Fruit fly (Drosophila melanogaster) whole organism, embryonic: Measurements from ENCODE around the gene mora.
A peak's percentile ranks its signal among the peaks of the same experiment; 100 is the strongest.

Source experiments
- ATbp ChIP-seq: fragments of 200-800 bp; sonication (Bioruptor generic); optimal IDR thresholded peaks from 2 replicates; lab custom pipeline; 2017; ENCODE audit warnings: missing biosample characterization, mild to moderate bottlenecking, missing genetic modification characterization, missing genetic modification reagents
- Antp ChIP-seq: fragments of 200-800 bp; sonication (Bioruptor generic); optimal IDR thresholded peaks from 3 replicates; lab custom pipeline; 2016; ENCODE audit warnings: missing biosample characterization, missing genetic modification characterization
- Awh ChIP-seq: fragments of 200-800 bp; sonication (Bioruptor generic); IDR thresholded peaks from 2 replicates; pipeline ENCODE4, ENCODE4 v1.3.6; 2022; ENCODE audit warnings: missing biosample characterization, missing genetic modification characterization
- Bteb2 ChIP-seq: fragments of 200-800 bp; sonication (Bioruptor generic); optimal IDR thresholded peaks from 2 replicates; lab custom pipeline; 2016; ENCODE audit warnings: missing biosample characterization, missing genetic modification characterization
- CG10267 ChIP-seq: fragments of 200-800 bp; sonication (Bioruptor generic); optimal IDR thresholded peaks from 2 replicates; lab custom pipeline; 2018; ENCODE audit warnings: missing biosample characterization, mild to moderate bottlenecking, missing genetic modification characterization, moderate library complexity
- CG10321 ChIP-seq: fragments of 200-800 bp; sonication (Bioruptor generic); IDR thresholded peaks from 2 replicates; pipeline ENCODE4 v1.3.6; 2022; ENCODE audit warnings: missing biosample characterization, missing genetic modification characterization
- CG10565 ChIP-seq: fragments of 200-800 bp; sonication (Bioruptor generic); optimal IDR thresholded peaks from 3 replicates; lab custom pipeline; 2016; ENCODE audit warnings: missing biosample characterization, mild to moderate bottlenecking, missing genetic modification characterization
- CG11398 ChIP-seq: fragments of 200-800 bp; sonication (Bioruptor generic); optimal IDR thresholded peaks from 2 replicates; lab custom pipeline; 2016; ENCODE audit warnings: missing biosample characterization, missing genetic modification characterization
- CG12744 ChIP-seq: fragments of 200-800 bp; sonication (Bioruptor generic); optimal IDR thresholded peaks from 2 replicates; lab custom pipeline; 2016; ENCODE audit warnings: missing biosample characterization, missing genetic modification characterization
- CG14860 ChIP-seq: fragments of 200-800 bp; sonication (Bioruptor generic); IDR thresholded peaks from 3 replicates; pipeline ENCODE4 v1.3.6; 2022; ENCODE audit warnings: missing biosample characterization, missing genetic modification characterization; ENCODE audit not compliant: partially characterized antibody
- CG15696 ChIP-seq: fragments of 200-800 bp; sonication (Bioruptor generic); optimal IDR thresholded peaks from 2 replicates; lab custom pipeline; 2019; ENCODE audit warnings: missing biosample characterization, mild to moderate bottlenecking, missing genetic modification characterization, moderate library complexity
- CG2116 ChIP-seq: fragments of 200-800 bp; sonication (Bioruptor generic); optimal IDR thresholded peaks from 3 replicates; lab custom pipeline; 2018; ENCODE audit warnings: missing biosample characterization, mild to moderate bottlenecking, missing genetic modification characterization
- CG2678 ChIP-seq: fragments of 200-800 bp; sonication (Bioruptor generic); optimal IDR thresholded peaks from 3 replicates; lab custom pipeline; 2019; ENCODE audit warnings: missing biosample characterization, mild to moderate bottlenecking, missing genetic modification characterization, moderate library complexity
- CG31388 ChIP-seq: fragments of 200-800 bp; sonication (Bioruptor generic); optimal IDR thresholded peaks from 2 replicates; lab custom pipeline; 2016; ENCODE audit warnings: missing biosample characterization, missing genetic modification characterization
- CG3847 ChIP-seq: fragments of 200-800 bp; sonication (Bioruptor generic); IDR thresholded peaks from 2 replicates; pipeline ENCODE4 v1.3.6; 2022; ENCODE audit warnings: missing biosample characterization, missing genetic modification characterization
- CG4282 ChIP-seq: fragments of 200-800 bp; sonication (Bioruptor generic); optimal IDR thresholded peaks from 2 replicates; lab custom pipeline; 2016; ENCODE audit warnings: missing biosample characterization, missing genetic modification characterization
- CG4360 ChIP-seq: fragments of 200-800 bp; sonication (Bioruptor generic); IDR thresholded peaks from 2 replicates; pipeline ENCODE4 v1.3.6; 2022; ENCODE audit warnings: missing biosample characterization, missing genetic modification characterization
- CG4404 ChIP-seq: fragments of 200-800 bp; sonication (Bioruptor generic); IDR thresholded peaks from 2 replicates; pipeline ENCODE4 v1.3.6; 2022; ENCODE audit warnings: missing biosample characterization, missing genetic modification characterization
- CG7987 ChIP-seq: fragments of 200-800 bp; sonication (Bioruptor generic); optimal IDR thresholded peaks from 2 replicates; lab custom pipeline; 2018; ENCODE audit warnings: missing biosample characterization, mild to moderate bottlenecking, missing genetic modification characterization, moderate library complexity
- CG8359 ChIP-seq: fragments of 200-800 bp; sonication (Bioruptor generic); optimal IDR thresholded peaks from 2 replicates; lab custom pipeline; 2017; ENCODE audit warnings: missing biosample characterization, mild to moderate bottlenecking, missing genetic modification characterization, borderline replicate concordance
- CG9727 ChIP-seq: fragments of 200-800 bp; sonication (Bioruptor generic); optimal IDR thresholded peaks from 3 replicates; lab custom pipeline; 2017; ENCODE audit warnings: missing biosample characterization, mild to moderate bottlenecking, missing genetic modification characterization
- Dfd ChIP-seq, 2 experiments: fragments of >200 bp; optimal IDR thresholded peaks; 2 replicates each; lab custom pipeline; 2017; ENCODE audit warnings: missing biosample characterization in 2 of 2, missing genetic modification characterization in 2 of 2
- Elba2 ChIP-seq: fragments of 200-800 bp; sonication (Bioruptor generic); optimal IDR thresholded peaks from 3 replicates; lab custom pipeline; 2016; ENCODE audit warnings: missing biosample characterization, missing genetic modification characterization
- HLH3B ChIP-seq: fragments of 200-800 bp; sonication (Bioruptor generic); IDR thresholded peaks from 2 replicates; pipeline ENCODE4 v1.3.6; 2022; ENCODE audit warnings: missing biosample characterization, missing genetic modification characterization
- MESR4 ChIP-seq: fragments of 200-800 bp; sonication (Bioruptor generic); optimal IDR thresholded peaks from 2 replicates; lab custom pipeline; 2018; ENCODE audit warnings: missing biosample characterization, mild to moderate bottlenecking, missing genetic modification characterization, moderate library complexity
- NK7.1 ChIP-seq: fragments of 200-800 bp; sonication (Bioruptor generic); optimal IDR thresholded peaks from 3 replicates; lab custom pipeline; 2016; ENCODE audit warnings: missing biosample characterization, missing genetic modification characterization
- ase ChIP-seq: fragments of 200-800 bp; sonication (Bioruptor generic); IDR thresholded peaks from 3 replicates; pipeline ENCODE4 v1.3.6; 2022; ENCODE audit warnings: missing biosample characterization, missing genetic modification characterization
- br ChIP-seq: fragments of >200 bp; optimal IDR thresholded peaks from 2 replicates; lab custom pipeline; 2017
- cg ChIP-seq: fragments of 200-800 bp; sonication (Bioruptor generic); optimal IDR thresholded peaks from 3 replicates; lab custom pipeline; 2019; ENCODE audit warnings: missing biosample characterization, mild to moderate bottlenecking, missing genetic modification characterization, moderate library complexity
- danr ChIP-seq: fragments of 200-800 bp; sonication (Bioruptor generic); IDR thresholded peaks from 2 replicates; pipeline ENCODE4 v1.3.6; 2022; ENCODE audit warnings: missing biosample characterization, missing genetic modification characterization
- dmrt11E ChIP-seq: fragments of 200-800 bp; sonication (Bioruptor generic); optimal IDR thresholded peaks from 3 replicates; lab custom pipeline; 2018; ENCODE audit warnings: missing biosample characterization, mild to moderate bottlenecking, missing genetic modification characterization, moderate library complexity
- en ChIP-seq: fragments of 200-800 bp; sonication (Bioruptor generic); optimal IDR thresholded peaks from 2 replicates; lab custom pipeline; 2016; ENCODE audit warnings: missing biosample characterization, missing genetic modification characterization
- eyg ChIP-seq: fragments of 200-800 bp; sonication (Bioruptor generic); optimal IDR thresholded peaks from 3 replicates; lab custom pipeline; 2016; ENCODE audit warnings: missing biosample characterization, missing genetic modification characterization
- hkb ChIP-seq, 2 experiments: fragments of 200-800 bp in 1 of 2; fragments of >200 bp in 1 of 2; sonication (Bioruptor generic) in 1 of 2; IDR thresholded peaks in 1 of 2; optimal IDR thresholded peaks in 1 of 2; 2 replicates each; pipeline versions ENCODE4 v1.3.6 to Lab custom; 2017 to 2022; ENCODE audit warnings: missing biosample characterization in 1 of 2, missing genetic modification characterization in 1 of 2
- insv ChIP-seq, 2 experiments: fragments of 200-800 bp; sonication (Bioruptor generic); optimal IDR thresholded peaks; 3 replicates each; lab custom pipeline; 2016 to 2018; ENCODE audit warnings: missing biosample characterization in 2 of 2, missing genetic modification characterization in 2 of 2
- kay ChIP-seq: fragments of 200-800 bp; sonication (Bioruptor generic); optimal IDR thresholded peaks from 2 replicates; lab custom pipeline; 2016; ENCODE audit warnings: missing biosample characterization, missing genetic modification characterization
- ken ChIP-seq: fragments of 200-800 bp; sonication (Bioruptor generic); IDR thresholded peaks from 3 replicates; pipeline ENCODE4 v1.3.6; 2022; ENCODE audit warnings: missing biosample characterization, missing genetic modification characterization
- maf-S ChIP-seq: fragments of 200-800 bp; sonication (Bioruptor generic); optimal IDR thresholded peaks from 2 replicates; lab custom pipeline; 2016; ENCODE audit warnings: missing biosample characterization, missing genetic modification characterization
- oc ChIP-seq: fragments of 200-800 bp; sonication (Bioruptor generic); optimal IDR thresholded peaks from 2 replicates; lab custom pipeline; 2018; ENCODE audit warnings: missing biosample characterization, mild to moderate bottlenecking, missing genetic modification characterization, moderate library complexity
- otp ChIP-seq: fragments of 200-800 bp; sonication (Bioruptor generic); IDR thresholded peaks from 3 replicates; pipeline ENCODE4, ENCODE4 v1.3.6; 2022; ENCODE audit warnings: missing biosample characterization, missing genetic modification characterization
- peb ChIP-seq: fragments of 200-800 bp; sonication (Bioruptor generic); IDR thresholded peaks from 2 replicates; pipeline ENCODE4 v1.3.6; 2022; ENCODE audit warnings: missing biosample characterization, missing genetic modification characterization
- pfk ChIP-seq: fragments of 200-800 bp; sonication (Bioruptor generic); optimal IDR thresholded peaks from 2 replicates; lab custom pipeline; 2018; ENCODE audit warnings: missing biosample characterization, mild to moderate bottlenecking, missing genetic modification characterization, moderate library complexity
- run ChIP-seq: fragments of 200-800 bp; sonication (Bioruptor generic); optimal IDR thresholded peaks from 3 replicates; lab custom pipeline; 2018; ENCODE audit warnings: missing biosample characterization, mild to moderate bottlenecking, missing genetic modification characterization
- schlank ChIP-seq: fragments of 200-800 bp; sonication (Bioruptor generic); optimal IDR thresholded peaks from 2 replicates; lab custom pipeline; 2018; ENCODE audit warnings: missing biosample characterization, mild to moderate bottlenecking, missing genetic modification characterization
- sim ChIP-seq: fragments of 200-800 bp; sonication (Bioruptor generic); IDR thresholded peaks from 2 replicates; pipeline ENCODE4 v1.3.6; 2022; ENCODE audit warnings: missing biosample characterization, missing genetic modification characterization
- sna ChIP-seq: fragments of 200-800 bp; sonication (Bioruptor generic); IDR thresholded peaks from 2 replicates; pipeline ENCODE4 v1.3.6; 2022; ENCODE audit warnings: missing biosample characterization, missing genetic modification characterization; ENCODE audit not compliant: partially characterized antibody
- so ChIP-seq: fragments of 200-800 bp; sonication (Bioruptor generic); IDR thresholded peaks from 3 replicates; pipeline ENCODE4 v1.3.6; 2022; ENCODE audit warnings: missing biosample characterization, missing genetic modification characterization
- tap ChIP-seq: fragments of 200-800 bp; optimal IDR thresholded peaks from 3 replicates; lab custom pipeline; 2019; ENCODE audit warnings: missing biosample characterization, mild to moderate bottlenecking, missing genetic modification characterization, moderate library complexity
- zfh1 ChIP-seq: fragments of 200-800 bp; sonication (Bioruptor generic); IDR thresholded peaks from 3 replicates; pipeline ENCODE4 v1.3.6; 2022; ENCODE audit warnings: missing biosample characterization, missing genetic modification characterization

mora gene

DNA sequence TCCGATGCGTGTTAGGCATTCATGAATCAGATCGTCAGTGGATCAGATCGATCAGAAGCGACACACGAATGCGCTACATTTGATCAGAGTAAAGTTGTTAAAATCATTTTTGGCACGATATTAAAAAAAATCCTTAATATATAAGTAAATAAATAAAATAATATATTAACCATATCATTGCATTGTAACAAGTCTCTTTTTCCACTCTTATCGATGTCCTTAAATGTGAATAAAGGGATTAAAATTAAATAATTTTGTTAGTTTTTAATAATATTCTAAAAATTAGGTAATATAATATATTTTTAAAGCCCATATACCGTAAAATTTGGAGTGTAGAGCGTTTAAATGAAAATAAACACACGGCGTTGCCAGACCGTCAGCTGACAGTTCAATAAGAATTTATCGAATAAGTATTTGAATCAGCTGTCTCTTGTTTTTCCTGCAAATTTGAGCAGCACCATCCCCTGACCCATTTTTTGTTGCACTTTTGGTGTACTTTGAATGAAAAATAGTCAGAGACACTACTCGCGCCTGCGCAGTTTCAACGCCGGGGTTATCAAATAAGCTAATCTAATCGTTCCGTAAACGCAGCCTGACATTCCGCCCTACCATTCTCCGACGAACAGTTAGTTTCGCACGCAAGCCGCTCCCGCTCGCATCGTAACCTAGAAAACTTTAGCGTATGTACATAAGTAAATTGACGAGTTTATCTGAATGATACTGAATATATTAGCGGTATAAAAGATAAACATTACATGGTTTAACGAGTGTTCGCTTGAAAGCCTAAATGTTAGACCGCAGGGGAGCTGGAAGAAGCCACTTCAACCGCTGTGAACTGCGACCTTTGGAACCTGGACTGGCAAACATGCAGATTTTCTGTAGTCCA is 34.0 kb upstream of the mora start, which contains the start of the genes p38a and CG6178 (continued):
- TF ChIP-seq MESR4 (GFP tag; lab: Kevin White, UChicago), result peak; percentile 5
- peak; percentile 97 for TF ChIP-seq HLH3B (GFP tag; lab: Robert Waterston, UW)
- TF ChIP-seq Elba2 (GFP tag; lab: Kevin White, UChicago), result peak; percentile 89
- peak; percentile 96 for TF ChIP-seq tap (tag; lab: Kevin White, UChicago)
- no peak for TF ChIP-seq Dfd (GFP tag; optimal IDR thresholded peaks at IDR 0.05; lab: Kevin White, UChicago)
- peak; percentile 95 for TF ChIP-seq oc
- TF ChIP-seq CG4360 (GFP tag; lab: Robert Waterston, UW), result peak; percentile 54
- TF ChIP-seq hkb (optimal IDR thresholded peaks at IDR 0.05; lab: Kevin White, UChicago), result no peak
- peak; percentile 97 for TF ChIP-seq hkb (GFP tag; IDR thresholded peaks at IDR 0.05; lab: Robert Waterston, UW)
- no peak for TF ChIP-seq CG14860
- peak; percentile 96 for TF ChIP-seq Awh (GFP tag; lab: Robert Waterston, UW)
- no peak for TF ChIP-seq CG12744 (GFP tag; lab: Kevin White, UChicago)
- TF ChIP-seq CG31388 (GFP tag; lab: Kevin White, UChicago), result peak; percentile 63
- peak; percentile 21 for TF ChIP-seq eyg
- TF ChIP-seq CG2678 (tag; lab: Kevin White, UChicago), result peak; percentile 99
- TF ChIP-seq so, result peak; percentile 96
- peak; percentile 98 for TF ChIP-seq CG9727 (GFP tag; lab: Kevin White, UChicago)
- TF ChIP-seq danr, result peak; percentile 94
- TF ChIP-seq CG2116 (GFP tag; lab: Kevin White, UChicago), result peak; percentile 79
- peak; percentile 93 for TF ChIP-seq ATbp
- TF ChIP-seq sim, result peak; percentile 89
- TF ChIP-seq peb (GFP tag; lab: Robert Waterston, UW), result peak; percentile 87
- TF ChIP-seq en (GFP tag; lab: Kevin White, UChicago), result no peak
- peak; percentile 87 for TF ChIP-seq CG8359 (GFP tag; lab: Kevin White, UChicago)
- no peak for TF ChIP-seq cg (GFP tag; lab: Kevin White, UChicago)
- peak; percentile 89 for TF ChIP-seq CG7987 (GFP tag; lab: Kevin White, UChicago)
- no peak for TF ChIP-seq NK7.1 (GFP tag; lab: Kevin White, UChicago)
- peak; percentile 94 for TF ChIP-seq CG10267
- peak; percentile 43 for TF ChIP-seq pfk (GFP tag; lab: Kevin White, UChicago)
- TF ChIP-seq Bteb2 (GFP tag; lab: Kevin White, UChicago), result peak; percentile 21
- TF ChIP-seq CG3847, result peak; percentile 97
- TF ChIP-seq sna (GFP tag; lab: Robert Waterston, UW), result no peak
- TF ChIP-seq CG11398 (GFP tag; lab: Kevin White, UChicago), result peak; percentile 1
- peak; percentile 96 for TF ChIP-seq run (tag; lab: Kevin White, UChicago)
- peak; percentile 1 for TF ChIP-seq maf-S (GFP tag; lab: Kevin White, UChicago)
- TF ChIP-seq CG4404 (GFP tag; lab: Robert Waterston, UW), result peak; percentile 88
- TF ChIP-seq schlank (tag; lab: Kevin White, UChicago), result peak; percentile 85
- TF ChIP-seq dmrt11E (tag; lab: Kevin White, UChicago), result peak; percentile 95
- TF ChIP-seq Antp, result peak; percentile 51
- peak; percentile 77; the same call in 1 of the 2 replicates for TF ChIP-seq CG10321 (GFP tag; lab: Robert Waterston, UW)
- peak in 1 of 2 experiments; percentile 72 for TF ChIP-seq insv (GFP tag; optimal IDR thresholded peaks at IDR 0.05; lab: Kevin White, UChicago)
- TF ChIP-seq kay (GFP tag; lab: Kevin White, UChicago), result peak; percentile 92
- no peak for TF ChIP-seq br (lab: Kevin White, UChicago)
- peak; percentile 94 for TF ChIP-seq ken
- peak; percentile 93 for TF ChIP-seq zfh1 (GFP tag; lab: Robert Waterston, UW)
- peak; percentile 92 for TF ChIP-seq CG15696 (tag; lab: Kevin White, UChicago)
- no peak for TF ChIP-seq CG4282 (GFP tag; lab: Kevin White, UChicago)
- peak; percentile 45 for TF ChIP-seq CG10565 (GFP tag; lab: Kevin White, UChicago)
- TF ChIP-seq otp (GFP tag; lab: Robert Waterston, UW), result peak; percentile 79
- TF ChIP-seq ase, result peak; percentile 96
